Worm (Caenorhabditis elegans): ENCODE results near the gene dhs-22.
A peak's percentile ranks its signal among the peaks of the same experiment; 100 is the strongest.

dhs-22 gene

ce11 chrV:14456626-14457025, 35.4 kb upstream of the dhs-22 start, which contains the start of gene bmk-1:
TSS of gene bmk-1 (minus strand) at chrV:14456984.
- peak; percentile 48 for TF ChIP-seq unc-42 (tag; optimal IDR thresholded peaks at IDR 0.05)
- TF ChIP-seq elt-4 (tag; optimal IDR thresholded peaks at IDR 0.05): no peak

- TF ChIP-seq lin-11 (tag; optimal IDR thresholded peaks at IDR 0.05) (no peak), pros-1 (tag; optimal IDR thresholded peaks at IDR 0.05) (no peak), sox-2 (GFP tag; IDR thresholded peaks at IDR 0.05) (no peak), pqm-1 (tag; optimal IDR thresholded peaks at IDR 0.05) (no peak), hlh-15 (tag; optimal IDR thresholded peaks at IDR 0.05) (no peak), ceh-48 (tag; optimal IDR thresholded peaks at IDR 0.05) (no peak)
Observed at ce11 chrV:14449397-14449796, 28.2 kb upstream of the dhs-22 start, which contains the start of gene F23B12.7. TSS of gene F23B12.7 (plus strand) at chrV:14449697.

ce11 chrV:14448669-14449068, 27.4 kb upstream of the dhs-22 start:
- TF ChIP-seq C38D4.7 (GFP tag; optimal IDR thresholded peaks at IDR 0.05): no peak
- no peak for TF ChIP-seq fkh-6 (tag; optimal IDR thresholded peaks at IDR 0.05)
- no peak for TF ChIP-seq ceh-30 (tag; optimal IDR thresholded peaks at IDR 0.05)
- TF ChIP-seq madf-2 (tag; optimal IDR thresholded peaks at IDR 0.05): no peak
- no peak for TF ChIP-seq dve-1 (tag; optimal IDR thresholded peaks at IDR 0.05)
- no peak for TF ChIP-seq ceh-22 (tag; optimal IDR thresholded peaks at IDR 0.05)
- TF ChIP-seq pat-9 (tag; optimal IDR thresholded peaks at IDR 0.05): no peak
- TF ChIP-seq elt-4 (tag; optimal IDR thresholded peaks at IDR 0.05): no peak
- TF ChIP-seq C08G9.2 (tag; optimal IDR thresholded peaks at IDR 0.05): no peak
- TF ChIP-seq ceh-14 (tag; optimal IDR thresholded peaks at IDR 0.05): no peak
- no peak for TF ChIP-seq hlh-6 (tag; optimal IDR thresholded peaks at IDR 0.05)
- no peak for TF ChIP-seq hlh-30 (tag; optimal IDR thresholded peaks at IDR 0.05; ENCODE audit: insufficient read depth)
- TF ChIP-seq ceh-31 (tag; optimal IDR thresholded peaks at IDR 0.05): no peak
- TF ChIP-seq hlh-13 (GFP tag; optimal IDR thresholded peaks at IDR 0.05): no peak
- TF ChIP-seq lim-6 (tag; optimal IDR thresholded peaks at IDR 0.05): no peak
- TF ChIP-seq F13H6.1 (tag; optimal IDR thresholded peaks at IDR 0.05): no peak
- TF ChIP-seq rnt-1 (tag; optimal IDR thresholded peaks at IDR 0.05): no peak
- no peak for TF ChIP-seq unc-55 (GFP tag; optimal IDR thresholded peaks at IDR 0.05)

- TF ChIP-seq ceh-2 (tag; optimal IDR thresholded peaks at IDR 0.05) (no peak), Y22D7AL.16 (tag; optimal IDR thresholded peaks at IDR 0.05) (no peak), ceh-19 (GFP tag; optimal IDR thresholded peaks at IDR 0.05) (no peak), elt-2 (tag; optimal IDR thresholded peaks at IDR 0.05) (peak; percentile 89), C38D4.7 (GFP tag; optimal IDR thresholded peaks at IDR 0.05) (no peak), eyg-1 (tag; optimal IDR thresholded peaks at IDR 0.05) (no peak), unc-42 (tag; optimal IDR thresholded peaks at IDR 0.05) (no peak)
Observed at ce11 chrV:14447240-14447763, 26.1 kb upstream of the dhs-22 start, which contains the start of the genes dlat-1 and fntb-1. TSS of gene dlat-1 (minus strand) at chrV:14447290. TSS of gene fntb-1 (plus strand) at chrV:14447651.

ce11 chrV:14446453-14446852, 25.2 kb upstream of the dhs-22 start:
- TF ChIP-seq sox-2 (GFP tag; IDR thresholded peaks at IDR 0.05) (no peak), syd-9 (tag; optimal IDR thresholded peaks at IDR 0.05) (no peak), elt-4 (tag; optimal IDR thresholded peaks at IDR 0.05) (no peak), ref-2 (tag; optimal IDR thresholded peaks at IDR 0.05) (no peak), ceh-9 (tag; optimal IDR thresholded peaks at IDR 0.05) (no peak), ama-1 (optimal IDR thresholded peaks at IDR 0.05) (no peak), K09A11.1 (tag; optimal IDR thresholded peaks at IDR 0.05; ENCODE audit: insufficient read depth) (no peak), ztf-16 (tag; optimal IDR thresholded peaks at IDR 0.05) (no peak), ahr-1 (tag; optimal IDR thresholded peaks at IDR 0.05) (no peak), rnt-1 (tag; optimal IDR thresholded peaks at IDR 0.05) (no peak), pax-1 (tag; optimal IDR thresholded peaks at IDR 0.05) (no peak), madf-2 (tag; optimal IDR thresholded peaks at IDR 0.05) (no peak), ceh-48 (tag; optimal IDR thresholded peaks at IDR 0.05) (no peak)

Measured in whole organism, late embryonic.